Worm (Caenorhabditis elegans) whole organism, L1 larva: ENCODE results near the gene Y69A2AR.25.

Experiments used
- C34B4.2 ChIP-seq: sonication (generic microtip); optimal IDR thresholded peaks from 2 replicates; lab custom pipeline; 2017; ENCODE audit warnings: mild to moderate bottlenecking, missing genetic modification characterization, missing compliant biosample characterization
- aly-2 ChIP-seq: fragments of 150-350 bp; optimal IDR thresholded peaks from 2 replicates; lab custom pipeline; 2014; ENCODE audit warnings: missing biosample characterization, missing genetic modification characterization
- ama-1 ChIP-seq: fragments of 150-350 bp; optimal IDR thresholded peaks from 2 replicates; lab custom pipeline; 2014
- ceh-8 ChIP-seq: fragments of 200-800 bp; sonication (Bioruptor generic); optimal IDR thresholded peaks from 2 replicates; lab custom pipeline; 2018; ENCODE audit warnings: mild to moderate bottlenecking, missing genetic modification characterization, moderate library complexity, missing compliant biosample characterization
- ceh-82 ChIP-seq, 3 experiments: fragments of 150-350 bp in 1 of 3; sonication (generic microtip) in 2 of 3; optimal IDR thresholded peaks; 2 replicates each; lab custom pipeline; 2014 to 2017; ENCODE audit warnings: missing biosample characterization in 3 of 3, missing genetic modification characterization in 3 of 3
- ceh-90 ChIP-seq: sonication (generic microtip); optimal IDR thresholded peaks from 2 replicates; lab custom pipeline; 2016; ENCODE audit warnings: missing genetic modification characterization, missing compliant biosample characterization
- ces-1 ChIP-seq: fragments of 150-350 bp; optimal IDR thresholded peaks from 2 replicates; lab custom pipeline; 2014; ENCODE audit warnings: missing biosample characterization, missing genetic modification reagents, missing genetic modification characterization
- efl-1 ChIP-seq, 4 experiments: fragments of 150-350 bp; optimal IDR thresholded peaks in 3 of 4; peaks in 1 of 4; 1 replicate in 1 of 4; 2 replicates in 3 of 4; lab custom pipeline; 2014; ENCODE audit warnings: missing biosample characterization in 2 of 4, missing genetic modification characterization in 2 of 4, missing genetic modification reagents in 2 of 4
- efl-3 ChIP-seq: fragments of 200-800 bp; sonication (Bioruptor generic); optimal IDR thresholded peaks from 2 replicates; lab custom pipeline; 2018; ENCODE audit warnings: mild to moderate bottlenecking, missing genetic modification characterization, missing compliant biosample characterization
- egl-27 ChIP-seq, 2 experiments: fragments of 150-350 bp in 1 of 2; sonication (generic microtip); optimal IDR thresholded peaks; 3 replicates each; lab custom pipeline; 2017 to 2018; ENCODE audit warnings: missing biosample characterization in 2 of 2, missing genetic modification characterization in 2 of 2, missing genetic modification reagents in 2 of 2
- elt-2 ChIP-seq: sonication (generic microtip); optimal IDR thresholded peaks from 2 replicates; lab custom pipeline; 2016; ENCODE audit warnings: missing genetic modification characterization, mild to moderate bottlenecking, inconsistent platforms, missing compliant biosample characterization, missing genetic modification reagents
- elt-3 ChIP-seq, 6 experiments: fragments of 150-350 bp in 1 of 6; sonication (generic microtip); optimal IDR thresholded peaks; 2 replicates each; lab custom pipeline; 2017 to 2018; ENCODE audit warnings: missing biosample characterization in 6 of 6, missing genetic modification characterization in 6 of 6, inconsistent platforms in 1 of 6
- ets-5 ChIP-seq: fragments of 200-800 bp; sonication (Bioruptor generic); IDR thresholded peaks from 2 replicates; pipeline ENCODE4 v1.3.6; 2022; ENCODE audit warnings: missing genetic modification characterization, missing compliant biosample characterization
- fkh-10 ChIP-seq: sonication (generic microtip); optimal IDR thresholded peaks from 2 replicates; lab custom pipeline; 2017; ENCODE audit warnings: missing biosample characterization, missing genetic modification reagents, missing genetic modification characterization
- fkh-4 ChIP-seq: sonication (generic microtip); optimal IDR thresholded peaks from 2 replicates; lab custom pipeline; 2016; ENCODE audit warnings: missing compliant biosample characterization, missing genetic modification characterization, borderline replicate concordance
- fos-1 ChIP-seq: fragments of 150-350 bp; optimal IDR thresholded peaks from 2 replicates; lab custom pipeline; 2014; ENCODE audit warnings: missing biosample characterization, missing genetic modification characterization
- hlh-17 ChIP-seq: fragments of 200-800 bp; sonication (Bioruptor generic); optimal IDR thresholded peaks from 2 replicates; lab custom pipeline; 2018; ENCODE audit warnings: missing genetic modification characterization, mild to moderate bottlenecking, missing compliant biosample characterization, moderate library complexity, borderline replicate concordance
- isw-1 ChIP-seq: fragments of 200-800 bp; sonication (Bioruptor generic); IDR thresholded peaks from 2 replicates; pipeline ENCODE4 v1.3.6; 2022; ENCODE audit warnings: missing genetic modification characterization, missing compliant biosample characterization
- jun-1 ChIP-seq: fragments of 150-350 bp; optimal IDR thresholded peaks from 2 replicates; lab custom pipeline; 2014; ENCODE audit warnings: missing biosample characterization, missing genetic modification reagents, missing genetic modification characterization
- lin-13 ChIP-seq: fragments of 150-350 bp; optimal IDR thresholded peaks from 2 replicates; lab custom pipeline; 2014; ENCODE audit warnings: missing biosample characterization, missing genetic modification reagents, missing genetic modification characterization
- lin-14 ChIP-seq: fragments of 200-800 bp; sonication (Bioruptor generic); optimal IDR thresholded peaks from 2 replicates; lab custom pipeline; 2018; ENCODE audit warnings: mild to moderate bottlenecking, missing genetic modification characterization, moderate library complexity, missing compliant biosample characterization
- lin-35 ChIP-seq, 2 experiments: fragments of 150-350 bp; optimal IDR thresholded peaks; 2 replicates each; lab custom pipeline; 2014; ENCODE audit warnings: missing biosample characterization in 2 of 2, missing genetic modification characterization in 2 of 2, missing genetic modification reagents in 2 of 2
- lin-39 ChIP-seq: fragments of 150-350 bp; optimal IDR thresholded peaks from 2 replicates; lab custom pipeline; 2014; ENCODE audit warnings: missing biosample characterization, missing genetic modification reagents, missing genetic modification characterization
- mab-9 ChIP-seq: fragments of 200-800 bp; sonication (Bioruptor generic); IDR thresholded peaks from 2 replicates; pipeline ENCODE4 v1.3.6; 2022; ENCODE audit warnings: missing genetic modification reagents, missing genetic modification characterization, missing compliant biosample characterization
- mdl-1 ChIP-seq, 2 experiments: fragments of 150-350 bp; optimal IDR thresholded peaks; 2 replicates each; lab custom pipeline; 2014 to 2017; ENCODE audit warnings: missing biosample characterization in 2 of 2, missing genetic modification characterization in 2 of 2, inconsistent platforms in 1 of 2
- mef-2 ChIP-seq: fragments of 150-350 bp; optimal IDR thresholded peaks from 2 replicates; lab custom pipeline; 2014; ENCODE audit warnings: missing biosample characterization, missing genetic modification characterization
- nhr-19 ChIP-seq: fragments of 200-800 bp; sonication (Bioruptor generic); conservative IDR thresholded peaks from 2 replicates; pipeline ENCODE4 v1.3.6; 2022; ENCODE audit warnings: missing genetic modification characterization, missing compliant biosample characterization
- nhr-237 ChIP-seq: fragments of 150-350 bp; optimal IDR thresholded peaks from 2 replicates; lab custom pipeline; 2014; ENCODE audit warnings: missing biosample characterization, missing genetic modification characterization
- nhr-47 ChIP-seq: sonication (generic microtip); optimal IDR thresholded peaks from 2 replicates; lab custom pipeline; 2016; ENCODE audit warnings: mild to moderate bottlenecking, missing genetic modification characterization, moderate library complexity, missing compliant biosample characterization
- nhr-71 ChIP-seq: sonication (generic microtip); optimal IDR thresholded peaks from 2 replicates; lab custom pipeline; 2016; ENCODE audit warnings: mild to moderate bottlenecking, missing genetic modification characterization, moderate library complexity, missing compliant biosample characterization
- nhr-76 ChIP-seq: sonication (generic microtip); optimal IDR thresholded peaks from 2 replicates; lab custom pipeline; 2017; ENCODE audit warnings: missing biosample characterization, missing genetic modification characterization
- nhr-84 ChIP-seq: sonication (generic microtip); optimal IDR thresholded peaks from 2 replicates; lab custom pipeline; 2017; ENCODE audit warnings: missing biosample characterization, missing genetic modification characterization
- nhr-85 ChIP-seq: sonication (generic microtip); peaks from one replicate; lab custom pipeline; 2016; ENCODE audit warnings: missing genetic modification characterization, inconsistent platforms, missing compliant biosample characterization
- pqm-1 ChIP-seq: sonication (generic microtip); optimal IDR thresholded peaks from 3 replicates; lab custom pipeline; 2017; ENCODE audit warnings: missing biosample characterization, missing genetic modification characterization
- rnt-1 ChIP-seq: sonication (generic microtip); optimal IDR thresholded peaks from 2 replicates; lab custom pipeline; 2016; ENCODE audit warnings: mild to moderate bottlenecking, missing genetic modification characterization, moderate library complexity, missing compliant biosample characterization
- snpc-4 ChIP-seq: fragments of 150-350 bp; optimal IDR thresholded peaks from 2 replicates; lab custom pipeline; 2014; ENCODE audit warnings: missing biosample characterization, missing genetic modification characterization
- snu-23 ChIP-seq: sonication (generic microtip); optimal IDR thresholded peaks from 2 replicates; lab custom pipeline; 2016; ENCODE audit warnings: missing genetic modification characterization, missing compliant biosample characterization
- sup-37 ChIP-seq: fragments of 200-800 bp; sonication (Bioruptor generic); optimal IDR thresholded peaks from 2 replicates; lab custom pipeline; 2018; ENCODE audit warnings: mild to moderate bottlenecking, missing genetic modification characterization, missing compliant biosample characterization
- swsn-7 ChIP-seq: sonication (generic microtip); optimal IDR thresholded peaks from 2 replicates; lab custom pipeline; 2016; ENCODE audit warnings: missing genetic modification characterization, missing compliant biosample characterization
- tbx-2 ChIP-seq: sonication (generic microtip); optimal IDR thresholded peaks from 2 replicates; lab custom pipeline; 2016; ENCODE audit warnings: missing genetic modification characterization, missing compliant biosample characterization
- tlp-1 ChIP-seq: fragments of 150-350 bp; optimal IDR thresholded peaks from 2 replicates; lab custom pipeline; 2014; ENCODE audit warnings: missing biosample characterization, missing genetic modification characterization
- unc-130 ChIP-seq: fragments of 150-350 bp; optimal IDR thresholded peaks from 2 replicates; lab custom pipeline; 2017; ENCODE audit warnings: missing biosample characterization, missing genetic modification characterization, inconsistent platforms
- vab-15 ChIP-seq: sonication (generic microtip); optimal IDR thresholded peaks from 2 replicates; lab custom pipeline; 2017; ENCODE audit warnings: missing genotype, mild to moderate bottlenecking, missing genetic modification characterization, missing compliant biosample characterization
- xbp-1 ChIP-seq: sonication (generic microtip); optimal IDR thresholded peaks from 2 replicates; lab custom pipeline; 2016; ENCODE audit warnings: missing genetic modification characterization, missing compliant biosample characterization
- zag-1 ChIP-seq: fragments of 150-350 bp; optimal IDR thresholded peaks from 2 replicates; lab custom pipeline; 2014; ENCODE audit warnings: missing biosample characterization, missing genetic modification characterization

Gene Y69A2AR.25

DNA sequence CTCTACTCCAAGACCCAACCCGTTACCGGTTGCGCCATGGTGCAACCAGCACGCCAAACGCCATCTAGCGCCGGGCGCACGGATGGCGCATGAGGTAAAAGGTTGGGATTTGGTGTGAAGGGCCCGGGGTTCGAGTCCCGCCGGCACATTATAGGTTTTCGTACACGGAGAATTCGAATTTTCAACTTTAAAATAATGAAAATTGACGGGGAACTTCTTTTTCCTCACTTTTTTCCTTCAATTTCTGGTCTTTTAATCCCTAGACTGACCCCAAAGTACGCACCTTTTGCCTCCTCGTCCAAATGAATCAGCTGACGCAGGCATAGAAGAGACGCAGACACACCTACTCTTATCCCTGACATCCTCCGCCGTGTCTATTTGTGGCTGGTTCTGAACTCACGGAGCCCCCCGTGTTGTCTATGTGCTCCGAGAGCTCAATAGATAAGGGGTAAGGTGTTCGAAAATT, 35.4 kb upstream of the Y69A2AR.25 start (continued):
- TF ChIP-seq fkh-10 (GFP tag; lab: Kevin White, UChicago), result no peak
- TF ChIP-seq snpc-4 (tag; lab: Kevin White, UChicago), result no peak
- no peak for TF ChIP-seq ets-5 (GFP tag; lab: Robert Waterston, UW)
- TF ChIP-seq nhr-71, result peak; percentile 61
- no peak for TF ChIP-seq fkh-4 (tag; lab: Kevin White, UChicago)
- peak; percentile 16 for TF ChIP-seq tbx-2 (tag; lab: Kevin White, UChicago)
- peak; percentile 67 for TF ChIP-seq lin-14 (GFP tag; lab: Kevin White, UChicago)
- peak; percentile 8 to 36 for TF ChIP-seq efl-1 (optimal IDR thresholded peaks at IDR 0.05; lab: Kevin White, UChicago)
- peak; percentile 37 to 68 for TF ChIP-seq efl-1 (GFP tag; optimal IDR thresholded peaks at IDR 0.05 in 1 of 2; lab: Kevin White, UChicago)
- TF ChIP-seq swsn-7 (tag; lab: Kevin White, UChicago), result peak; percentile 26
- TF ChIP-seq xbp-1, result peak; percentile 4
- TF ChIP-seq fos-1 (tag; lab: Kevin White, UChicago), result no peak
- TF ChIP-seq elt-3 (tag; optimal IDR thresholded peaks at IDR 0.05; lab: Kevin White, UChicago), result no peak
- TF ChIP-seq efl-3 (GFP tag; lab: Kevin White, UChicago), result no peak
- peak; percentile 62 for TF ChIP-seq snu-23 (GFP tag; lab: Kevin White, UChicago)
- TF ChIP-seq mdl-1 (tag; optimal IDR thresholded peaks at IDR 0.05; lab: Kevin White, UChicago), result peak in 1 of 2 experiments; percentile 37
- TF ChIP-seq nhr-19, result peak; percentile 80
- TF ChIP-seq lin-35 (GFP tag; optimal IDR thresholded peaks at IDR 0.05; lab: Kevin White, UChicago), result peak; percentile 43 to 61

DNA sequence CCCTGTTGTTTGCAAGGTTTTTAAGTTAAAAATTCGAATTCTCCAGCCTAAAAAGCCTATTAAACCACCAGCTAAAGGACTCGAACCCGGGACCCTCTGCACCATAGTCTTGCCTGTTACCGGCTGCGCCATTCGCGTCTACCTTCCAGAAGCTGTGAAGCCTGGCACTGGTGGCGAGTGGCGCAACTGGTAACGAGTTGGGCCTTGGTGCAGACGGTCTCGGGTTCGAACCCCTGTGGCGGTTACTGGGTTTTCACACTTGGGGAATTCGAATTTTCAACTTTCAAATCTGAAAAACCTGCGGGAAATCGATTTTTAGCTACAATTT, 34.7 kb upstream of the Y69A2AR.25 start:
- TF ChIP-seq sup-37 (GFP tag; lab: Kevin White, UChicago) (no peak), lin-13 (peak; percentile 28), isw-1 (no peak), elt-3 (tag; optimal IDR thresholded peaks at IDR 0.05; lab: Kevin White, UChicago) (no peak), lin-39 (tag; lab: Kevin White, UChicago) (no peak), egl-27 (tag; optimal IDR thresholded peaks at IDR 0.05; lab: Kevin White, UChicago) (no peak), mef-2 (tag; lab: Kevin White, UChicago) (no peak), mab-9 (GFP tag; lab: Robert Waterston, UW) (no peak), ceh-82 (tag; optimal IDR thresholded peaks at IDR 0.05; lab: Kevin White, UChicago) (no peak), C34B4.2 (no peak), hlh-17 (GFP tag; lab: Kevin White, UChicago) (peak; percentile 27)
- TF ChIP-seq, all 84 proteins: peak for 2

DNA sequence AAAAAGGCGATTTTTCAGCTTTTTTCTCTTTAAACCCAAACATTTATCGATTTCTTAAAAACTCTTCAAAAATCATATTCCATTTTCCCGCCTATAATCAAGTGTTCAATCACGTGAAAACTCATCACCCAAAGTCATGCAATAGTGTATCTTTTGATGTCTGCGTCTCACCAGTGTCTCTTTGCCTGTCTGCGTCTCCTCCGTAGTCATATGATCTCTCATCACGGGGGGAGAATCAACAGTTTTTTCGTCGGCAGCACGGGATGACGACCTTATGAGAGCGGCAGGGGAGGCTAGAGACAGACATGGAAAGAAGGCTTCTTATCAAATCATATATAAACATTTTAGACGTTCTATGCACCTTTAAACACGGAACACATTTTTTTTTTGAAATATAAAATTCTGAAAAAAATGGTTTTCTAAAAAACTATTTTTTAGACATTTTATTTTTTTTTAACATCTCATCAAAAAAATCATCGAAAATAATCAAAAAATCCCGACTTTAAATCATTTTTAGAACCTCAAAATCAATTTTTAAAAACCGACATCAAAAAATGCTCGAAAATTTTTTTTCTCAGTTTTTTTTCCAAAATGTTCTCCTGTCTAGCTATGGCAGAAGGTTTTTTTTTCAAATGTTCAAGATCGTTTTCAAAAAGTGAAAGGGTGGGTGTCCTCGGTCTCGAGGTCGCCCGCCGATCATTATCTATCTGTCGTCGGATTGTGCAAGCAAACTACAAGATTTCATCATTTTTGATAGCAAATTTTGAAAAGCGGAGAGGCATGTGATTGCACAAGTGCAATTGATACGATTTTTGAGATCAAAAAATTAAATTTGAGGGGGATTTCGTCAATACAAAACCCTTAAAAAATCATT, 34.1 kb upstream of the Y69A2AR.25 start:
- TF ChIP-seq lin-14 (GFP tag; lab: Kevin White, UChicago) (peak; percentile 99), aly-2 (tag; lab: Kevin White, UChicago) (peak; percentile 84), nhr-85 (tag; lab: Kevin White, UChicago) (peak; percentile 100), tbx-2 (tag; lab: Kevin White, UChicago) (peak; percentile 98), pqm-1 (tag; lab: Kevin White, UChicago) (no peak), nhr-237 (tag; lab: Kevin White, UChicago) (peak; percentile 90), fkh-4 (tag; lab: Kevin White, UChicago) (peak; percentile 64), hlh-17 (GFP tag; lab: Kevin White, UChicago) (no peak), ama-1 (lab: Kevin White, UChicago) (peak; percentile 95), elt-2 (tag; lab: Kevin White, UChicago) (peak; percentile 99), swsn-7 (tag; lab: Kevin White, UChicago) (peak; percentile 99), ces-1 (GFP tag; lab: Kevin White, UChicago) (no peak), rnt-1 (peak; percentile 97), nhr-84 (tag; lab: Kevin White, UChicago) (no peak), ceh-8 (GFP tag; lab: Kevin White, UChicago) (peak; percentile 97), snu-23 (GFP tag; lab: Kevin White, UChicago) (peak; percentile 99), efl-1 (optimal IDR thresholded peaks at IDR 0.05; lab: Kevin White, UChicago) (peak; percentile 92 to 96), efl-1 (GFP tag; optimal IDR thresholded peaks at IDR 0.05 in 1 of 2; lab: Kevin White, UChicago) (peak; percentile 87 to 99), nhr-47 (tag; lab: Kevin White, UChicago) (peak; percentile 99), unc-130 (peak; percentile 99), zag-1 (tag; lab: Kevin White, UChicago) (no peak), C34B4.2 (peak; percentile 59), ceh-82 (tag; optimal IDR thresholded peaks at IDR 0.05; lab: Kevin White, UChicago) (peak; percentile 90 to 93 (median 90)), tlp-1 (tag; lab: Kevin White, UChicago) (no peak), lin-35 (GFP tag; optimal IDR thresholded peaks at IDR 0.05; lab: Kevin White, UChicago) (peak; percentile 89 to 96), vab-15 (tag; lab: Kevin White, UChicago) (peak; percentile 87), jun-1 (tag; lab: Kevin White, UChicago) (peak; percentile 97), ceh-90 (tag; lab: Kevin White, UChicago) (no peak), nhr-76 (tag; lab: Kevin White, UChicago) (peak; percentile 39), nhr-19 (peak; percentile 99)
